Worm (Caenorhabditis elegans): ENCODE data around the gene C03H5.4.
A peak's percentile ranks its signal among the peaks of the same experiment; 100 is the strongest.

The C03H5.4 gene

ce11 chrII:385258-385657, 10.2 kb downstream of the C03H5.4 start, which contains the start of gene C03H5.5:
Gene C03H5.5, minus strand, starts transcription at chrII:385358.
- TF ChIP-seq ztf-25 (GFP tag; IDR thresholded peaks at IDR 0.05) (no peak), attf-6 (GFP tag; IDR thresholded peaks at IDR 0.05) (no peak), aptf-2 (GFP tag; conservative IDR thresholded peaks at IDR 0.05) (no peak), hrde-1 (tag; optimal IDR thresholded peaks at IDR 0.05; ENCODE audit: borderline replicate concordance) (no peak), efl-1 (GFP tag; optimal IDR thresholded peaks at IDR 0.05) (no peak), ceh-100 (GFP tag; IDR thresholded peaks at IDR 0.05) (no peak), nfya-1 (tag; optimal IDR thresholded peaks at IDR 0.05; ENCODE audit: borderline replicate concordance, insufficient read depth) (no peak), ztf-22 (GFP tag; optimal IDR thresholded peaks at IDR 0.05) (no peak), ZK185.1 (tag; optimal IDR thresholded peaks at IDR 0.05; ENCODE audit: poor library complexity, severe bottlenecking) (no peak), C17E4.6 (GFP tag; IDR thresholded peaks at IDR 0.05) (no peak), nhr-80 (tag; optimal IDR thresholded peaks at IDR 0.05) (no peak), die-1 (tag; optimal IDR thresholded peaks at IDR 0.05) (no peak), bed-2 (GFP tag; IDR thresholded peaks at IDR 0.05) (no peak), ztf-3 (GFP tag; optimal IDR thresholded peaks at IDR 0.05) (no peak), ceh-79 (tag; optimal IDR thresholded peaks at IDR 0.05) (no peak), Y95B8A.8 (GFP tag; IDR thresholded peaks at IDR 0.05) (no peak), rec-8 (tag; optimal IDR thresholded peaks at IDR 0.05) (no peak)

DNA sequence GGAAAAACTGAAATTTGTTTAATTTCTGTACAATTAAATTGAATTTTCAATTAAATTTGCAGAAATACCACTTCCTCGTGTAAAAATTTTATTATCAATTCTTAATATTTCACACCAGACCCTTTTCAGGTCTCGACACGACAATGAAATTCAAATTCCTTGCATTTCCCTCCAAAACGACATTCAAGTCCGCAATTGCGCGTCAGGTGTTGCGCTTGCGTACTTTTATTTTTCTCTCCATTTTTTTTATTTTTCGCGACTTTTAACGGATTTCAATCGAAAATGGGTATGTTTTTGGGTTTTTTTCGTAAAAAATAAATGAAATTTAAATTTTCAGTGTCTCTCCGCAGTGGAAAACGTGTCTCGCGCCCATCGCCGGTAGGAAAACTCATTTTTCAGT, 10.9 kb downstream of the C03H5.4 start, which contains the start of gene C03H5.3:
C03H5.3 (plus strand) TSS at position 132 of the 400 bp plus-strand sequence.
- peak; percentile 12 for TF ChIP-seq snpc-1.3 (tag; optimal IDR thresholded peaks at IDR 0.05; ENCODE audit: insufficient read depth)
- peak; percentile 38; the same call in 1 of the 2 replicates for TF ChIP-seq pbrm-1 (GFP tag; IDR thresholded peaks at IDR 0.05)
- peak; percentile 40; the same call in 1 of the 2 replicates for TF ChIP-seq madf-6 (GFP tag; IDR thresholded peaks at IDR 0.05)
- no peak for TF ChIP-seq hmg-20 (GFP tag; IDR thresholded peaks at IDR 0.05)
- TF ChIP-seq mcd-1 (GFP tag; IDR thresholded peaks at IDR 0.05), result peak; percentile 50
- TF ChIP-seq efl-1 (GFP tag; optimal IDR thresholded peaks at IDR 0.05), result peak; percentile 67
- 0 out of 2 replicates have a peak, but pooled peaks have one; percentile 14 for TF ChIP-seq dox-1 (GFP tag; IDR thresholded peaks at IDR 0.05)
- peak; percentile 28 for TF ChIP-seq F23B12.7 (tag; optimal IDR thresholded peaks at IDR 0.05; ENCODE audit: insufficient read depth)
- peak; percentile 33; the same call in 1 of the 2 replicates for TF ChIP-seq ceh-91 (GFP tag; IDR thresholded peaks at IDR 0.05)
- no peak for TF ChIP-seq ceh-58 (GFP tag; IDR thresholded peaks at IDR 0.05)
- TF ChIP-seq lin-54 (GFP tag; optimal IDR thresholded peaks at IDR 0.05), result peak; percentile 74
- peak; percentile 45 for TF ChIP-seq F33H1.4 (GFP tag; IDR thresholded peaks at IDR 0.05)
- no peak for TF ChIP-seq lin-26 (GFP tag; IDR thresholded peaks at IDR 0.05)
- no peak for TF ChIP-seq attf-6 (GFP tag; IDR thresholded peaks at IDR 0.05)
- TF ChIP-seq let-526 (GFP tag; IDR thresholded peaks at IDR 0.05), result no peak
- peak; percentile 64 for TF ChIP-seq dpl-1 (GFP tag; optimal IDR thresholded peaks at IDR 0.05)
- TF ChIP-seq ztf-18 (tag; optimal IDR thresholded peaks at IDR 0.05), result peak; percentile 49
- no peak for TF ChIP-seq let-607 (tag; optimal IDR thresholded peaks at IDR 0.05)
- no peak for TF ChIP-seq ets-4 (GFP tag; optimal IDR thresholded peaks at IDR 0.05)
- 0 out of 2 replicates have a peak, but pooled peaks have one; percentile 20 for TF ChIP-seq D2030.7 (GFP tag; IDR thresholded peaks at IDR 0.05)
- TF ChIP-seq lin-35 (GFP tag; optimal IDR thresholded peaks at IDR 0.05), result peak in 1 of 3 experiments; percentile 74
- peak; percentile 33 for TF ChIP-seq lsl-1 (GFP tag; optimal IDR thresholded peaks at IDR 0.05)
